Worm (Caenorhabditis elegans): ENCODE measurements around the gene swsn-3.

ce11 chrIII:2757478-2757877 is 11.0 kb downstream of the swsn-3 start:
- TF ChIP-seq nhr-76 (tag; optimal IDR thresholded peaks at IDR 0.05) = no peak
- TF ChIP-seq pha-4 (tag; optimal IDR thresholded peaks at IDR 0.05) = no peak
- no peak for TF ChIP-seq snpc-4 (tag; optimal IDR thresholded peaks at IDR 0.05)
- no peak for TF ChIP-seq unc-39 (tag; optimal IDR thresholded peaks at IDR 0.05)
- no peak for TF ChIP-seq lin-13 (tag; optimal IDR thresholded peaks at IDR 0.05)
- TF ChIP-seq blmp-1 (tag; optimal IDR thresholded peaks at IDR 0.05) = no peak
- no peak for TF ChIP-seq ztf-11 (tag; optimal IDR thresholded peaks at IDR 0.05)
- no peak for TF ChIP-seq unc-62 (GFP tag; optimal IDR thresholded peaks at IDR 0.05)
- no peak for TF ChIP-seq elt-1 (tag; optimal IDR thresholded peaks at IDR 0.05; ENCODE audit: borderline replicate concordance, insufficient read depth)
- no peak for TF ChIP-seq ceh-43 (GFP tag; optimal IDR thresholded peaks at IDR 0.05)
- TF ChIP-seq nhr-237 (tag; optimal IDR thresholded peaks at IDR 0.05) = no peak
- no peak for TF ChIP-seq lsy-2 (tag; optimal IDR thresholded peaks at IDR 0.05)
